Worm (Caenorhabditis elegans) whole organism, early embryonic: ENCODE measurements around the gene H10D18.5.

Experiments
- B0310.2 ChIP-seq: sonication (generic microtip); optimal IDR thresholded peaks from 2 replicates; lab custom pipeline; 2016; ENCODE audit warnings: mild to moderate bottlenecking, missing genetic modification characterization, missing compliant biosample characterization
- F13C5.2 ChIP-seq: sonication (generic microtip); optimal IDR thresholded peaks from 2 replicates; lab custom pipeline; 2017; ENCODE audit warnings: mild to moderate bottlenecking, missing genetic modification characterization, inconsistent platforms, missing compliant biosample characterization
- aly-1 ChIP-seq: sonication (generic microtip); optimal IDR thresholded peaks from 2 replicates; lab custom pipeline; 2016; ENCODE audit warnings: missing genetic modification characterization, missing compliant biosample characterization
- ama-1 ChIP-seq: fragments of 150-350 bp; optimal IDR thresholded peaks from 2 replicates; lab custom pipeline; 2014
- ceh-13 ChIP-seq: fragments of 200-800 bp; sonication (Bioruptor generic); optimal IDR thresholded peaks from 2 replicates; lab custom pipeline; 2018; ENCODE audit warnings: mild to moderate bottlenecking, missing genetic modification characterization, missing compliant biosample characterization
- ceh-36 ChIP-seq: sonication (generic microtip); optimal IDR thresholded peaks from 2 replicates; lab custom pipeline; 2016; ENCODE audit warnings: missing genetic modification characterization, inconsistent platforms, missing compliant biosample characterization
- ets-7 ChIP-seq: sonication (generic microtip); optimal IDR thresholded peaks from 2 replicates; lab custom pipeline; 2016; ENCODE audit warnings: missing genotype, missing genetic modification characterization, missing compliant biosample characterization
- flt-1 ChIP-seq: fragments of 200-800 bp; sonication (Bioruptor generic); IDR thresholded peaks from 2 replicates; pipeline ENCODE4 v1.3.6; 2022; ENCODE audit warnings: missing genetic modification characterization, missing compliant biosample characterization
- hmbx-1 ChIP-seq: sonication (generic microtip); optimal IDR thresholded peaks from 2 replicates; lab custom pipeline; 2016; ENCODE audit warnings: mild to moderate bottlenecking, missing genetic modification characterization, missing compliant biosample characterization
- hmg-4 ChIP-seq: fragments of 200-800 bp; sonication (Bioruptor generic); optimal IDR thresholded peaks from 2 replicates; lab custom pipeline; 2018; ENCODE audit warnings: mild to moderate bottlenecking, missing genetic modification characterization, missing compliant biosample characterization
- hnd-1 ChIP-seq: sonication (generic microtip); optimal IDR thresholded peaks from 2 replicates; lab custom pipeline; 2016; ENCODE audit warnings: missing genetic modification characterization, missing compliant biosample characterization
- pes-1 ChIP-seq: fragments of 200-800 bp; sonication (Bioruptor generic); IDR thresholded peaks from 2 replicates; pipeline ENCODE4 v1.3.6; 2022; ENCODE audit warnings: missing genetic modification reagents, missing genetic modification characterization, missing compliant biosample characterization
- scrt-1 ChIP-seq: fragments of 200-800 bp; sonication (Bioruptor generic); IDR thresholded peaks from 2 replicates; pipeline ENCODE4 v1.3.6; 2022; ENCODE audit warnings: missing genetic modification characterization, missing compliant biosample characterization
- sea-1 ChIP-seq: fragments of 200-800 bp; sonication (Bioruptor generic); conservative IDR thresholded peaks from 2 replicates; pipeline ENCODE4 v1.3.6; 2022; ENCODE audit warnings: missing genetic modification characterization, missing compliant biosample characterization
- tbx-11 ChIP-seq: fragments of 200-800 bp; sonication (Bioruptor generic); IDR thresholded peaks from 2 replicates; pipeline ENCODE4 v1.3.6; 2022; ENCODE audit warnings: missing genetic modification characterization, missing compliant biosample characterization
- tbx-37 ChIP-seq: fragments of 200-800 bp; sonication (Bioruptor generic); conservative IDR thresholded peaks from 2 replicates; pipeline ENCODE4 v1.3.6; 2022; ENCODE audit warnings: missing genetic modification reagents, missing genetic modification characterization, missing compliant biosample characterization
- tra-4 ChIP-seq: sonication (generic microtip); optimal IDR thresholded peaks from 2 replicates; lab custom pipeline; 2017; ENCODE audit warnings: missing genetic modification characterization, missing compliant biosample characterization

The H10D18.5 gene

ce11 chrV:3784167-3784734 is 47.3 kb downstream of the H10D18.5 start, which contains the start of gene R08F11.1:
Gene R08F11.1 (minus strand): TSS chrV:3784217.
- TF ChIP-seq ets-7 (tag; lab: Kevin White, UChicago) (no peak), ceh-13 (no peak), ceh-36 (no peak), pes-1 (GFP tag; lab: Robert Waterston, UW) (no peak), hmg-4 (no peak)

ce11 chrV:3776946-3777345 is 54.6 kb downstream of the H10D18.5 start:
- no peak for TF ChIP-seq ceh-36

- TF ChIP-seq hnd-1 (tag; lab: Kevin White, UChicago): no peak
- TF ChIP-seq F13C5.2: no peak
- TF ChIP-seq tbx-11 (GFP tag; lab: Robert Waterston, UW): no peak
- no peak for TF ChIP-seq hmbx-1 (tag; lab: Kevin White, UChicago)
- no peak for TF ChIP-seq pes-1 (GFP tag; lab: Robert Waterston, UW)
- no peak for TF ChIP-seq scrt-1 (GFP tag; lab: Robert Waterston, UW)
- no peak for TF ChIP-seq ama-1
- no peak for TF ChIP-seq flt-1
- TF ChIP-seq tra-4: no peak
- TF ChIP-seq ets-7 (tag; lab: Kevin White, UChicago): no peak
- TF ChIP-seq ceh-36: no peak
- no peak for TF ChIP-seq aly-1 (tag; lab: Kevin White, UChicago)
- TF ChIP-seq hmg-4: no peak
- no peak for TF ChIP-seq tbx-37
- TF ChIP-seq B0310.2 (tag; lab: Kevin White, UChicago): no peak
- no peak for TF ChIP-seq sea-1
- TF ChIP-seq ceh-13: no peak
Observed at ce11 chrV:3776086-3776589, 55.4 kb downstream of the H10D18.5 start, which contains the start of gene cysl-3. Gene cysl-3 (minus strand): TSS chrV:3776136.

ce11 chrV:3774653-3775052 is 56.9 kb downstream of the H10D18.5 start:
- TF ChIP-seq sea-1 (no peak), hnd-1 (tag; lab: Kevin White, UChicago) (no peak)

ce11 chrV:3773618-3774017 is 57.9 kb downstream of the H10D18.5 start:
- TF ChIP-seq ceh-13 (no peak), pes-1 (GFP tag; lab: Robert Waterston, UW) (no peak), tbx-11 (GFP tag; lab: Robert Waterston, UW) (no peak), hmbx-1 (tag; lab: Kevin White, UChicago) (no peak), flt-1 (no peak), scrt-1 (GFP tag; lab: Robert Waterston, UW) (no peak), ceh-36 (no peak), tra-4 (no peak), F13C5.2 (no peak), sea-1 (no peak), ets-7 (tag; lab: Kevin White, UChicago) (no peak), ama-1 (no peak), B0310.2 (tag; lab: Kevin White, UChicago) (no peak), tbx-37 (no peak), hmg-4 (no peak)

ce11 chrV:3771437-3772256 is 59.9 kb downstream of the H10D18.5 start, which contains the start of the genes R08E5.1 and rips-1:
Gene R08E5.1 (minus strand): TSS chrV:3771518.
Gene rips-1 (plus strand): TSS chrV:3772021.
- TF ChIP-seq flt-1 (no peak), pes-1 (GFP tag; lab: Robert Waterston, UW) (no peak), ets-7 (tag; lab: Kevin White, UChicago) (no peak), F13C5.2 (no peak), tbx-37 (no peak), hnd-1 (tag; lab: Kevin White, UChicago) (no peak)

ce11 chrV:3768270-3768669 is 63.2 kb downstream of the H10D18.5 start, which contains the start of gene R08E5.4:
Gene R08E5.4 (plus strand): TSS chrV:3768570.
- no peak for TF ChIP-seq scrt-1 (GFP tag; lab: Robert Waterston, UW)

- TF ChIP-seq ets-7 (tag; lab: Kevin White, UChicago): no peak
- TF ChIP-seq hnd-1 (tag; lab: Kevin White, UChicago): no peak
- no peak for TF ChIP-seq ceh-13
- no peak for TF ChIP-seq flt-1
- TF ChIP-seq B0310.2 (tag; lab: Kevin White, UChicago): no peak
- TF ChIP-seq tra-4: no peak
- TF ChIP-seq ceh-36: no peak
- TF ChIP-seq tbx-37: no peak
- no peak for TF ChIP-seq hmg-4
- no peak for TF ChIP-seq ama-1
- TF ChIP-seq pes-1 (GFP tag; lab: Robert Waterston, UW): no peak
- TF ChIP-seq tbx-11 (GFP tag; lab: Robert Waterston, UW): no peak
- no peak for TF ChIP-seq hmbx-1 (tag; lab: Kevin White, UChicago)
- TF ChIP-seq sea-1: no peak
- no peak for TF ChIP-seq scrt-1 (GFP tag; lab: Robert Waterston, UW)
- TF ChIP-seq aly-1 (tag; lab: Kevin White, UChicago): no peak
Observed at ce11 chrV:3766904-3767303, 64.6 kb downstream of the H10D18.5 start, which contains the start of gene Y39H10A.1. Gene Y39H10A.1 (plus strand): TSS chrV:3767204.
